Fruit fly (Drosophila melanogaster) whole organism, embryonic: ENCODE measurements around the gene IntS2.

Experiments used
- CG13624 ChIP-seq: fragments of 200-800 bp; sonication (Bioruptor generic); optimal IDR thresholded peaks from 2 replicates; lab custom pipeline; 2016; ENCODE audit warnings: missing biosample characterization, missing genetic modification characterization
- CG14710 ChIP-seq: fragments of 200-800 bp; sonication (Bioruptor generic); optimal IDR thresholded peaks from 3 replicates; lab custom pipeline; 2019; ENCODE audit warnings: missing biosample characterization, mild to moderate bottlenecking, missing genetic modification characterization, moderate library complexity
- CG14860 ChIP-seq: fragments of 200-800 bp; sonication (Bioruptor generic); IDR thresholded peaks from 3 replicates; pipeline ENCODE4 v1.3.6; 2022; ENCODE audit warnings: missing biosample characterization, missing genetic modification characterization; ENCODE audit not compliant: partially characterized antibody
- CG14965 ChIP-seq: fragments of 200-800 bp; sonication (Bioruptor generic); optimal IDR thresholded peaks from 2 replicates; lab custom pipeline; 2016; ENCODE audit warnings: missing biosample characterization, missing genetic modification characterization, borderline replicate concordance
- CG15011 ChIP-seq: fragments of 200-800 bp; sonication (Bioruptor generic); optimal IDR thresholded peaks from 3 replicates; lab custom pipeline; 2018; ENCODE audit warnings: missing biosample characterization, mild to moderate bottlenecking, missing genetic modification characterization
- CG18599 ChIP-seq: fragments of 200-800 bp; sonication (Bioruptor generic); optimal IDR thresholded peaks from 3 replicates; lab custom pipeline; 2017; ENCODE audit warnings: missing biosample characterization, missing genetic modification characterization, mild to moderate bottlenecking, moderate library complexity, missing genetic modification reagents
- CG2678 ChIP-seq: fragments of 200-800 bp; sonication (Bioruptor generic); optimal IDR thresholded peaks from 3 replicates; lab custom pipeline; 2019; ENCODE audit warnings: missing biosample characterization, mild to moderate bottlenecking, missing genetic modification characterization, moderate library complexity
- CG33557 ChIP-seq: fragments of 200-800 bp; sonication (Bioruptor generic); optimal IDR thresholded peaks from 2 replicates; lab custom pipeline; 2019; ENCODE audit warnings: missing biosample characterization, mild to moderate bottlenecking, missing genetic modification characterization, moderate library complexity
- CG6654 ChIP-seq: fragments of 200-800 bp; sonication (Bioruptor generic); optimal IDR thresholded peaks from 2 replicates; lab custom pipeline; 2017; ENCODE audit warnings: missing biosample characterization, mild to moderate bottlenecking, missing genetic modification characterization
- CG7372 ChIP-seq: fragments of 200-800 bp; sonication (Bioruptor generic); IDR thresholded peaks from 2 replicates; pipeline ENCODE4 v1.3.6; 2022; ENCODE audit warnings: missing biosample characterization, missing genetic modification characterization
- CG7556 ChIP-seq: fragments of 200-800 bp; sonication (Bioruptor generic); optimal IDR thresholded peaks from 2 replicates; lab custom pipeline; 2017; ENCODE audit warnings: missing biosample characterization, mild to moderate bottlenecking, missing genetic modification characterization
- CG7963 ChIP-seq: fragments of 200-800 bp; sonication (Bioruptor generic); IDR thresholded peaks from 3 replicates; pipeline ENCODE4 v1.3.6; 2022; ENCODE audit warnings: missing biosample characterization, missing genetic modification characterization; ENCODE audit not compliant: partially characterized antibody
- Camta ChIP-seq: fragments of 200-800 bp; sonication (Bioruptor generic); optimal IDR thresholded peaks from 2 replicates; lab custom pipeline; 2016; ENCODE audit warnings: missing biosample characterization, missing genetic modification characterization
- CrebB ChIP-seq: fragments of 200-800 bp; sonication (Bioruptor generic); optimal IDR thresholded peaks from 3 replicates; lab custom pipeline; 2018; ENCODE audit warnings: missing biosample characterization, mild to moderate bottlenecking, missing genetic modification characterization
- D19A ChIP-seq: fragments of 200-800 bp; optimal IDR thresholded peaks from 3 replicates; lab custom pipeline; 2019; ENCODE audit warnings: missing biosample characterization, mild to moderate bottlenecking, missing genetic modification characterization, moderate library complexity
- ERR ChIP-seq: fragments of 200-800 bp; sonication (Bioruptor generic); optimal IDR thresholded peaks from 2 replicates; lab custom pipeline; 2016; ENCODE audit warnings: missing biosample characterization, missing genetic modification characterization
- Eip74EF ChIP-seq, 2 experiments: fragments of 200-800 bp in 1 of 2; fragments of >200 bp in 1 of 2; sonication (Bioruptor generic) in 1 of 2; optimal IDR thresholded peaks; 2 replicates each; lab custom pipeline; 2017 to 2019; ENCODE audit warnings: missing biosample characterization in 2 of 2, missing genetic modification characterization in 2 of 2, mild to moderate bottlenecking in 1 of 2, moderate library complexity in 1 of 2
- Fer2 ChIP-seq: fragments of 200-800 bp; sonication (Bioruptor generic); optimal IDR thresholded peaks from 2 replicates; lab custom pipeline; 2018; ENCODE audit warnings: missing biosample characterization, mild to moderate bottlenecking, missing genetic modification characterization, moderate library complexity
- Hmr ChIP-seq: fragments of 200-800 bp; sonication (Bioruptor generic); optimal IDR thresholded peaks from 3 replicates; lab custom pipeline; 2017; ENCODE audit warnings: mild to moderate bottlenecking, missing biosample characterization, missing genetic modification reagents, missing genetic modification characterization
- Jarid2 ChIP-seq: fragments of 200-800 bp; sonication (Bioruptor generic); optimal IDR thresholded peaks from 3 replicates; lab custom pipeline; 2017; ENCODE audit warnings: mild to moderate bottlenecking, missing biosample characterization, missing genetic modification reagents, missing genetic modification characterization
- Lpt ChIP-seq: fragments of >200 bp; optimal IDR thresholded peaks from 2 replicates; lab custom pipeline; 2018; ENCODE audit warnings: missing biosample characterization, missing genetic modification characterization
- MBD-R2 ChIP-seq: fragments of 200-800 bp; sonication (Bioruptor generic); IDR thresholded peaks from 2 replicates; pipeline ENCODE4 v1.3.6; 2022; ENCODE audit warnings: missing biosample characterization, missing genetic modification characterization
- NC2β ChIP-seq: fragments of 200-800 bp; sonication (Bioruptor generic); optimal IDR thresholded peaks from 2 replicates; lab custom pipeline; 2016; ENCODE audit warnings: missing biosample characterization, missing genetic modification characterization
- NFAT ChIP-seq: fragments of 200-800 bp; sonication (Bioruptor generic); IDR thresholded peaks from 2 replicates; pipeline ENCODE4 v1.3.6; 2022; ENCODE audit warnings: missing biosample characterization, missing genetic modification characterization
- NK7.1 ChIP-seq: fragments of 200-800 bp; sonication (Bioruptor generic); optimal IDR thresholded peaks from 3 replicates; lab custom pipeline; 2016; ENCODE audit warnings: missing biosample characterization, missing genetic modification characterization
- PHDP ChIP-seq: fragments of 200-800 bp; sonication (Bioruptor generic); optimal IDR thresholded peaks from 3 replicates; lab custom pipeline; 2018; ENCODE audit warnings: missing biosample characterization, mild to moderate bottlenecking, missing genetic modification characterization, moderate library complexity
- Six4 ChIP-seq: fragments of 200-800 bp; sonication (Bioruptor generic); optimal IDR thresholded peaks from 2 replicates; lab custom pipeline; 2016; ENCODE audit warnings: missing biosample characterization, missing genetic modification characterization
- Sox100B ChIP-seq: fragments of 200-800 bp; sonication (Bioruptor generic); optimal IDR thresholded peaks from 3 replicates; lab custom pipeline; 2018; ENCODE audit warnings: missing biosample characterization, mild to moderate bottlenecking, missing genetic modification characterization
- Sox102F ChIP-seq: fragments of 200-800 bp; sonication (Bioruptor generic); optimal IDR thresholded peaks from 2 replicates; lab custom pipeline; 2018; ENCODE audit warnings: missing biosample characterization, mild to moderate bottlenecking, missing genetic modification characterization, moderate library complexity
- bcd ChIP-seq: fragments of 200-800 bp; sonication (Bioruptor generic); optimal IDR thresholded peaks from 2 replicates; lab custom pipeline; 2017; ENCODE audit warnings: missing biosample characterization, mild to moderate bottlenecking, missing genetic modification characterization
- bowl ChIP-seq: fragments of 200-800 bp; sonication (Bioruptor generic); IDR thresholded peaks from 2 replicates; pipeline ENCODE4 v1.3.6; 2022; ENCODE audit warnings: missing biosample characterization, missing genetic modification characterization
- cas ChIP-seq: fragments of 200-800 bp; sonication (Bioruptor generic); IDR thresholded peaks from 2 replicates; pipeline ENCODE4 v1.3.6; 2022; ENCODE audit warnings: missing biosample characterization, missing genetic modification characterization
- crol ChIP-seq: fragments of 200-800 bp; sonication (Bioruptor generic); IDR thresholded peaks from 2 replicates; pipeline ENCODE4 v1.3.6; 2022; ENCODE audit warnings: missing biosample characterization, missing genetic modification characterization
- crp ChIP-seq, 2 experiments: fragments of 200-800 bp; sonication (Bioruptor generic); optimal IDR thresholded peaks; 2 replicates in 1 of 2; 3 replicates in 1 of 2; lab custom pipeline; 2017; ENCODE audit warnings: missing biosample characterization in 2 of 2, missing genetic modification characterization in 2 of 2, mild to moderate bottlenecking in 1 of 2, moderate library complexity in 1 of 2
- eyg ChIP-seq: fragments of 200-800 bp; sonication (Bioruptor generic); optimal IDR thresholded peaks from 3 replicates; lab custom pipeline; 2016; ENCODE audit warnings: missing biosample characterization, missing genetic modification characterization
- grn ChIP-seq: fragments of 200-800 bp; sonication (Bioruptor generic); optimal IDR thresholded peaks from 3 replicates; lab custom pipeline; 2017; ENCODE audit warnings: missing biosample characterization, missing genetic modification characterization
- gsb-n ChIP-seq: fragments of 200-800 bp; sonication (Bioruptor generic); optimal IDR thresholded peaks from 3 replicates; lab custom pipeline; 2018; ENCODE audit warnings: missing biosample characterization, mild to moderate bottlenecking, missing genetic modification characterization
- insv ChIP-seq, 2 experiments: fragments of 200-800 bp; sonication (Bioruptor generic); optimal IDR thresholded peaks; 3 replicates each; lab custom pipeline; 2016 to 2018; ENCODE audit warnings: missing biosample characterization in 2 of 2, missing genetic modification characterization in 2 of 2
- jing ChIP-seq: fragments of 200-800 bp; sonication (Bioruptor generic); optimal IDR thresholded peaks from 2 replicates; lab custom pipeline; 2018; ENCODE audit warnings: missing biosample characterization, mild to moderate bottlenecking, missing genetic modification characterization
- klu ChIP-seq: fragments of 200-800 bp; sonication (Bioruptor generic); IDR thresholded peaks from 2 replicates; pipeline ENCODE4 v1.3.6; 2022; ENCODE audit warnings: missing biosample characterization, missing genetic modification characterization
- lola ChIP-seq, 3 experiments: fragments of >200 bp in 2 of 3; fragments of 200-800 bp in 1 of 3; sonication (Bioruptor generic) in 1 of 3; optimal IDR thresholded peaks; 2 replicates each; lab custom pipeline; 2017 to 2019; ENCODE audit warnings: missing biosample characterization in 3 of 3, missing genetic modification characterization in 3 of 3, mild to moderate bottlenecking in 1 of 3, moderate library complexity in 1 of 3
- nerfin-2 ChIP-seq: fragments of 200-800 bp; sonication (Bioruptor generic); IDR thresholded peaks from 2 replicates; pipeline ENCODE4 v1.3.6; 2022; ENCODE audit warnings: missing biosample characterization, missing genetic modification characterization; ENCODE audit not compliant: partially characterized antibody
- pfk ChIP-seq: fragments of 200-800 bp; sonication (Bioruptor generic); optimal IDR thresholded peaks from 2 replicates; lab custom pipeline; 2018; ENCODE audit warnings: missing biosample characterization, mild to moderate bottlenecking, missing genetic modification characterization, moderate library complexity
- pnt ChIP-seq: fragments of 200-800 bp; sonication (Bioruptor generic); optimal IDR thresholded peaks from 3 replicates; lab custom pipeline; 2016; ENCODE audit warnings: missing biosample characterization, missing genetic modification characterization
- rib ChIP-seq: fragments of 200-800 bp; sonication (Bioruptor generic); IDR thresholded peaks from 2 replicates; pipeline ENCODE4 v1.3.6; 2022; ENCODE audit warnings: missing biosample characterization, missing genetic modification characterization
- slou ChIP-seq: fragments of 200-800 bp; sonication (Bioruptor generic); optimal IDR thresholded peaks from 3 replicates; lab custom pipeline; 2016; ENCODE audit warnings: missing biosample characterization, missing genetic modification characterization
- sug ChIP-seq: fragments of 200-800 bp; optimal IDR thresholded peaks from 2 replicates; lab custom pipeline; 2019; ENCODE audit warnings: missing biosample characterization, mild to moderate bottlenecking, missing genetic modification characterization, moderate library complexity
- tio ChIP-seq: fragments of 200-800 bp; sonication (Bioruptor generic); optimal IDR thresholded peaks from 2 replicates; lab custom pipeline; 2017; ENCODE audit warnings: missing biosample characterization, missing genetic modification characterization, inconsistent platforms
- wdn ChIP-seq: fragments of 200-800 bp; sonication (Bioruptor generic); IDR thresholded peaks from 2 replicates; pipeline ENCODE4 v1.3.6; 2022; ENCODE audit warnings: missing biosample characterization, missing genetic modification characterization
- zfh2 ChIP-seq: fragments of 200-800 bp; sonication (Bioruptor generic); optimal IDR thresholded peaks from 2 replicates; lab custom pipeline; 2016; ENCODE audit warnings: missing biosample characterization, missing genetic modification characterization

The IntS2 gene

dm6 chrX:17694873-17695446 is 38.3 kb upstream of the IntS2 start (continued):
- TF ChIP-seq CG7963 (GFP tag; lab: Robert Waterston, UW) (no peak), CG14860 (no peak), Sox102F (peak; percentile 15), NK7.1 (GFP tag; lab: Kevin White, UChicago) (no peak), Camta (no peak), nerfin-2 (no peak), tio (GFP tag; lab: Kevin White, UChicago) (no peak), Sox100B (GFP tag; lab: Kevin White, UChicago) (peak; percentile 63), CG18599 (GFP tag; lab: Kevin White, UChicago) (peak; percentile 16), Eip74EF (GFP tag; optimal IDR thresholded peaks at IDR 0.05; lab: Kevin White, UChicago) (peak in 1 of 2 experiments; percentile 24), PHDP (tag; lab: Kevin White, UChicago) (peak; percentile 21), CrebB (tag; lab: Kevin White, UChicago) (no peak), ERR (GFP tag; lab: Kevin White, UChicago) (no peak), Fer2 (tag; lab: Kevin White, UChicago) (no peak), Hmr (GFP tag; lab: Kevin White, UChicago) (peak; percentile 5), CG14965 (GFP tag; lab: Kevin White, UChicago) (no peak), jing (no peak), bowl (GFP tag; lab: Robert Waterston, UW) (no peak), CG13624 (GFP tag; lab: Kevin White, UChicago) (no peak), pfk (GFP tag; lab: Kevin White, UChicago) (no peak), rib (GFP tag; lab: Robert Waterston, UW) (no peak), CG6654 (GFP tag; lab: Kevin White, UChicago) (no peak), wdn (no peak), CG33557 (GFP tag; lab: Kevin White, UChicago) (no peak), gsb-n (tag; lab: Kevin White, UChicago) (no peak), zfh2 (no peak), eyg (GFP tag; lab: Kevin White, UChicago) (no peak), Lpt (no peak), CG2678 (tag; lab: Kevin White, UChicago) (peak; percentile 67), grn (GFP tag; lab: Kevin White, UChicago) (no peak), CG14710 (peak; percentile 13), Jarid2 (no peak), CG15011 (GFP tag; lab: Kevin White, UChicago) (no peak), pnt (GFP tag; lab: Kevin White, UChicago) (no peak), klu (no peak), NFAT (GFP tag; lab: Robert Waterston, UW) (no peak), lola (GFP tag; optimal IDR thresholded peaks at IDR 0.05; lab: Kevin White, UChicago) (no peak), sug (tag; lab: Kevin White, UChicago) (no peak), cas (GFP tag; lab: Robert Waterston, UW) (no peak), MBD-R2 (no peak), CG7556 (GFP tag; lab: Kevin White, UChicago) (peak; percentile 56), crol (GFP tag; lab: Robert Waterston, UW) (no peak), slou (GFP tag; lab: Kevin White, UChicago) (no peak), insv (GFP tag; optimal IDR thresholded peaks at IDR 0.05; lab: Kevin White, UChicago) (no peak), bcd (peak; percentile 12), Six4 (GFP tag; lab: Kevin White, UChicago) (peak; percentile 10), crp (GFP tag; optimal IDR thresholded peaks at IDR 0.05; lab: Kevin White, UChicago) (no peak), CG7372 (no peak), D19A (tag; lab: Kevin White, UChicago) (peak; percentile 14), NC2β (no peak)
